In genomic region chrX:7708942-7709707, dm6 we compare ENCODE assay signal across 1 fruit fly cellular context.
A peak's percentile ranks its signal among the peaks of the same experiment; 100 is the strongest.
TF ChIP-seq lines count a peak whose summit lies in the region.

TSS of gene CHES-1-like (minus strand) at chrX:7709385.

TF ChIP-seq in whole organism, embryonic, 481 proteins besides CTCF, POLR2A, EP300 and RAD21 (continued from another document and continues in another):
- TF ChIP-seq Myb (GFP tag; optimal IDR thresholded peaks at IDR 0.05; lab: Kevin White, UChicago) (peak; percentile 83), CG13894 (tag; optimal IDR thresholded peaks at IDR 0.05; lab: Kevin White, UChicago) (peak; percentile 67), CG1792 (GFP tag; optimal IDR thresholded peaks at IDR 0.05; lab: Kevin White, UChicago) (peak; percentile 77), p53 (GFP tag; optimal IDR thresholded peaks at IDR 0.05; lab: Kevin White, UChicago) (peak; percentile 66), odd (GFP tag; optimal IDR thresholded peaks at IDR 0.05; lab: Kevin White, UChicago) (peak; percentile 85), cad (GFP tag; optimal IDR thresholded peaks at IDR 0.05; lab: Kevin White, UChicago) (no peak), Ssrp (tag; optimal IDR thresholded peaks at IDR 0.05; lab: Kevin White, UChicago) (peak; percentile 90), CG2202 (tag; optimal IDR thresholded peaks at IDR 0.05; lab: Kevin White, UChicago) (peak; percentile 74), Sox100B (GFP tag; optimal IDR thresholded peaks at IDR 0.05; lab: Kevin White, UChicago) (peak; percentile 96), CG15696 (tag; optimal IDR thresholded peaks at IDR 0.05; lab: Kevin White, UChicago) (peak; percentile 68), ac (GFP tag; optimal IDR thresholded peaks at IDR 0.05; lab: Kevin White, UChicago) (peak; percentile 62), Stat92E (GFP tag; optimal IDR thresholded peaks at IDR 0.05; lab: Kevin White, UChicago) (peak in 2 of 3 experiments; percentile 30 to 55), Nf-YA (GFP tag; IDR thresholded peaks at IDR 0.05; lab: Robert Waterston, UW) (peak; percentile 40), CG4328 (GFP tag; optimal IDR thresholded peaks at IDR 0.05; lab: Kevin White, UChicago) (peak; percentile 85), CG14965 (GFP tag; optimal IDR thresholded peaks at IDR 0.05; lab: Kevin White, UChicago; ENCODE audit: borderline replicate concordance) (peak; percentile 59), knrl (GFP tag; IDR thresholded peaks at IDR 0.05; lab: Robert Waterston, UW; ENCODE audit: partially characterized antibody) (peak; percentile 61; the same call in 2 of the 3 replicates), CG13296 (GFP tag; optimal IDR thresholded peaks at IDR 0.05; lab: Kevin White, UChicago) (peak; percentile 88), CG15011 (GFP tag; optimal IDR thresholded peaks at IDR 0.05; lab: Kevin White, UChicago) (peak; percentile 85), CG12155 (GFP tag; optimal IDR thresholded peaks at IDR 0.05; lab: Kevin White, UChicago) (peak; percentile 82), CG7372 (GFP tag; IDR thresholded peaks at IDR 0.05; lab: Robert Waterston, UW) (peak; percentile 72; the same call in 1 of the 2 replicates), CG18599 (GFP tag; optimal IDR thresholded peaks at IDR 0.05; lab: Kevin White, UChicago) (peak; percentile 88), CG34376 (GFP tag; optimal IDR thresholded peaks at IDR 0.05; lab: Kevin White, UChicago) (peak; percentile 67), CG2875 (GFP tag; optimal IDR thresholded peaks at IDR 0.05; lab: Kevin White, UChicago) (peak; percentile 91), CG10366 (GFP tag; IDR thresholded peaks at IDR 0.05; lab: Robert Waterston, UW) (peak; percentile 60), CG3065 (GFP tag; optimal IDR thresholded peaks at IDR 0.05; lab: Kevin White, UChicago) (peak; percentile 50), bsh (GFP tag; optimal IDR thresholded peaks at IDR 0.05; lab: Kevin White, UChicago) (peak; percentile 84 to 87), NC2β (GFP tag; optimal IDR thresholded peaks at IDR 0.05; lab: Kevin White, UChicago) (peak; percentile 77), E2f1 (GFP tag; IDR thresholded peaks at IDR 0.05; lab: Robert Waterston, UW) (peak; percentile 71), CG32772 (GFP tag; IDR thresholded peaks at IDR 0.05; lab: Robert Waterston, UW) (peak; percentile 72), sr (GFP tag; IDR thresholded peaks at IDR 0.05; lab: Robert Waterston, UW) (peak; percentile 40; the same call in 2 of the 3 replicates), lov (optimal IDR thresholded peaks at IDR 0.05; lab: Kevin White, UChicago) (no peak), lov (GFP tag; IDR thresholded peaks at IDR 0.05; lab: Robert Waterston, UW) (peak; percentile 74; the same call in 1 of the 3 replicates), CG15073 (GFP tag; optimal IDR thresholded peaks at IDR 0.05; lab: Kevin White, UChicago) (peak; percentile 46), CG5245 (GFP tag; optimal IDR thresholded peaks at IDR 0.05; lab: Kevin White, UChicago) (peak; percentile 79), Doc3 (GFP tag; IDR thresholded peaks at IDR 0.05; lab: Robert Waterston, UW; ENCODE audit: partially characterized antibody) (no peak), CG9727 (GFP tag; optimal IDR thresholded peaks at IDR 0.05; lab: Kevin White, UChicago) (peak; percentile 94), rib (GFP tag; IDR thresholded peaks at IDR 0.05; lab: Robert Waterston, UW) (no peak), stc (GFP tag; IDR thresholded peaks at IDR 0.05; lab: Robert Waterston, UW) (peak; percentile 70), HLH4C (GFP tag; IDR thresholded peaks at IDR 0.05; lab: Robert Waterston, UW; ENCODE audit: partially characterized antibody) (peak; percentile 39; the same call in 1 of the 3 replicates), CG11456 (GFP tag; IDR thresholded peaks at IDR 0.05; lab: Robert Waterston, UW) (peak; percentile 71; the same call in 2 of the 3 replicates), CG4282 (GFP tag; optimal IDR thresholded peaks at IDR 0.05; lab: Kevin White, UChicago) (peak; percentile 84), Mad (GFP tag; optimal IDR thresholded peaks at IDR 0.05; lab: Kevin White, UChicago) (peak; percentile 87), pan (optimal IDR thresholded peaks at IDR 0.05; lab: Kevin White, UChicago) (no peak), pan (GFP tag; optimal IDR thresholded peaks at IDR 0.05 in 1 of 2, IDR thresholded peaks at IDR 0.05 in 1 of 2) (peak in 1 of 2 experiments; percentile 80), CG11723 (GFP tag; optimal IDR thresholded peaks at IDR 0.05; lab: Kevin White, UChicago) (peak; percentile 89), cg (GFP tag; optimal IDR thresholded peaks at IDR 0.05; lab: Kevin White, UChicago) (no peak), Bgb (GFP tag; IDR thresholded peaks at IDR 0.05; lab: Robert Waterston, UW; ENCODE audit: partially characterized antibody) (no peak), Hr78 (GFP tag; optimal IDR thresholded peaks at IDR 0.05; lab: Kevin White, UChicago) (peak in 1 of 2 experiments; percentile 91), gem (tag; optimal IDR thresholded peaks at IDR 0.05; lab: Kevin White, UChicago) (peak; percentile 94), ranshi (GFP tag; IDR thresholded peaks at IDR 0.05; lab: Robert Waterston, UW) (peak; percentile 48; the same call in 1 of the 2 replicates), h (optimal IDR thresholded peaks at IDR 0.05; lab: Kevin White, UChicago) (no peak), Bteb2 (GFP tag; optimal IDR thresholded peaks at IDR 0.05; lab: Kevin White, UChicago) (peak; percentile 93), BtbVII (GFP tag; optimal IDR thresholded peaks at IDR 0.05; lab: Kevin White, UChicago) (peak; percentile 94), wor (GFP tag; IDR thresholded peaks at IDR 0.05; lab: Robert Waterston, UW) (peak; percentile 82), CG12391 (tag; optimal IDR thresholded peaks at IDR 0.05; lab: Kevin White, UChicago) (peak; percentile 89), lilli (GFP tag; optimal IDR thresholded peaks at IDR 0.05; lab: Kevin White, UChicago) (peak; percentile 92), CG11093 (GFP tag; IDR thresholded peaks at IDR 0.05; lab: Robert Waterston, UW) (peak; percentile 77; the same call in 2 of the 3 replicates), az2 (GFP tag; optimal IDR thresholded peaks at IDR 0.05; lab: Kevin White, UChicago) (peak; percentile 88), CG18011 (GFP tag; optimal IDR thresholded peaks at IDR 0.05; lab: Kevin White, UChicago) (peak; percentile 72), dati (GFP tag; IDR thresholded peaks at IDR 0.05; lab: Robert Waterston, UW) (peak; percentile 35; the same call in 1 of the 2 replicates), CG1603 (tag; optimal IDR thresholded peaks at IDR 0.05; lab: Kevin White, UChicago) (peak; percentile 55), Scr (GFP tag; IDR thresholded peaks at IDR 0.05; lab: Robert Waterston, UW; ENCODE audit: partially characterized antibody) (0 out of 2 replicates have a peak, but pooled peaks have one; percentile 25), CG4854 (GFP tag; optimal IDR thresholded peaks at IDR 0.05; lab: Kevin White, UChicago) (peak; percentile 70), ab (GFP tag; optimal IDR thresholded peaks at IDR 0.05; lab: Kevin White, UChicago) (peak; percentile 84), Hmr (GFP tag; optimal IDR thresholded peaks at IDR 0.05; lab: Kevin White, UChicago) (peak; percentile 91), psq (GFP tag; optimal IDR thresholded peaks at IDR 0.05; lab: Kevin White, UChicago) (peak; percentile 55), caup (GFP tag; optimal IDR thresholded peaks at IDR 0.05; lab: Kevin White, UChicago; ENCODE audit: severe bottlenecking) (peak; percentile 85), CG1024 (GFP tag; IDR thresholded peaks at IDR 0.05; lab: Robert Waterston, UW) (no peak), croc (GFP tag; conservative IDR thresholded peaks at IDR 0.05; lab: Robert Waterston, UW) (peak; percentile 84), fu2 (GFP tag; optimal IDR thresholded peaks at IDR 0.05; lab: Kevin White, UChicago) (peak; percentile 85), NFAT (GFP tag; IDR thresholded peaks at IDR 0.05; lab: Robert Waterston, UW) (peak; percentile 47; the same call in 1 of the 2 replicates), hb (GFP tag; IDR thresholded peaks at IDR 0.05; lab: Robert Waterston, UW; ENCODE audit: partially characterized antibody) (peak; percentile 54; the same call in 1 of the 3 replicates), CG14667 (GFP tag; IDR thresholded peaks at IDR 0.05; lab: Robert Waterston, UW) (peak; percentile 69), CG3838 (GFP tag; optimal IDR thresholded peaks at IDR 0.05; lab: Kevin White, UChicago) (peak; percentile 63), CG12236 (GFP tag; optimal IDR thresholded peaks at IDR 0.05; lab: Kevin White, UChicago) (peak; percentile 89), otp (GFP tag; IDR thresholded peaks at IDR 0.05; lab: Robert Waterston, UW) (peak; percentile 42; the same call in 1 of the 3 replicates), zen (tag; optimal IDR thresholded peaks at IDR 0.05; lab: Kevin White, UChicago) (peak; percentile 69), Dek (tag; optimal IDR thresholded peaks at IDR 0.05; lab: Kevin White, UChicago) (peak; percentile 86), luna (GFP tag; optimal IDR thresholded peaks at IDR 0.05; lab: Kevin White, UChicago) (peak; percentile 67), inv (GFP tag; IDR thresholded peaks at IDR 0.05; lab: Robert Waterston, UW; ENCODE audit: partially characterized antibody) (peak; percentile 21; the same call in 1 of the 2 replicates), Mes4 (GFP tag; optimal IDR thresholded peaks at IDR 0.05; lab: Kevin White, UChicago) (peak; percentile 89), gsb (GFP tag; IDR thresholded peaks at IDR 0.05; lab: Robert Waterston, UW) (peak; percentile 37), CG12744 (GFP tag; optimal IDR thresholded peaks at IDR 0.05; lab: Kevin White, UChicago) (peak; percentile 80), vvl (GFP tag; IDR thresholded peaks at IDR 0.05; lab: Robert Waterston, UW) (peak; percentile 83), unpg (GFP tag; optimal IDR thresholded peaks at IDR 0.05; lab: Kevin White, UChicago) (peak; percentile 82), chinmo (GFP tag; IDR thresholded peaks at IDR 0.05; lab: Robert Waterston, UW; ENCODE audit: partially characterized antibody) (peak; percentile 58; the same call in 2 of the 4 replicates), NfI (GFP tag; optimal IDR thresholded peaks at IDR 0.05; lab: Kevin White, UChicago) (peak; percentile 86), C15 (GFP tag; IDR thresholded peaks at IDR 0.05; lab: Robert Waterston, UW) (no peak), gfzf (GFP tag; optimal IDR thresholded peaks at IDR 0.05; lab: Kevin White, UChicago) (no peak), CG6654 (GFP tag; optimal IDR thresholded peaks at IDR 0.05; lab: Kevin White, UChicago) (peak; percentile 79), CG11398 (GFP tag; optimal IDR thresholded peaks at IDR 0.05; lab: Kevin White, UChicago) (peak; percentile 88), Camta (GFP tag; optimal IDR thresholded peaks at IDR 0.05; lab: Kevin White, UChicago) (peak; percentile 94), gsb-n (tag; optimal IDR thresholded peaks at IDR 0.05; lab: Kevin White, UChicago) (peak; percentile 81), CG9609 (GFP tag; optimal IDR thresholded peaks at IDR 0.05; lab: Kevin White, UChicago) (peak; percentile 89), mam (GFP tag; optimal IDR thresholded peaks at IDR 0.05; lab: Kevin White, UChicago) (peak; percentile 87), CG6765 (GFP tag; optimal IDR thresholded peaks at IDR 0.05; lab: Kevin White, UChicago) (peak; percentile 80), nau (GFP tag; optimal IDR thresholded peaks at IDR 0.05; lab: Kevin White, UChicago) (peak; percentile 91), H15 (GFP tag; IDR thresholded peaks at IDR 0.05; lab: Robert Waterston, UW) (peak; percentile 78; the same call in 2 of the 3 replicates), Ets65A (GFP tag; lab: Kevin White, UChicago) (peak; percentile 97), Dbx (GFP tag; IDR thresholded peaks at IDR 0.05; lab: Robert Waterston, UW) (peak; percentile 77), sima (GFP tag; optimal IDR thresholded peaks at IDR 0.05; lab: Kevin White, UChicago) (peak; percentile 48), jigr1 (GFP tag; IDR thresholded peaks at IDR 0.05; lab: Robert Waterston, UW) (peak; percentile 79; the same call in 2 of the 3 replicates), Six4 (GFP tag; optimal IDR thresholded peaks at IDR 0.05; lab: Kevin White, UChicago) (peak; percentile 89), Dip2 (GFP tag; IDR thresholded peaks at IDR 0.05; lab: Robert Waterston, UW) (0 out of 2 replicates have a peak, but pooled peaks have one; percentile 10), HmgZ (tag; optimal IDR thresholded peaks at IDR 0.05; lab: Kevin White, UChicago) (peak; percentile 79), CG11560 (tag; IDR thresholded peaks at IDR 0.05; lab: Robert Waterston, UW) (peak; percentile 78), sim (GFP tag; IDR thresholded peaks at IDR 0.05; lab: Robert Waterston, UW) (peak; percentile 60; the same call in 1 of the 2 replicates), cas (GFP tag; IDR thresholded peaks at IDR 0.05; lab: Robert Waterston, UW) (0 out of 2 replicates have a peak, but pooled peaks have one; percentile 40), hbn (GFP tag; IDR thresholded peaks at IDR 0.05; lab: Robert Waterston, UW; ENCODE audit: partially characterized antibody) (no peak), insv (GFP tag; optimal IDR thresholded peaks at IDR 0.05; lab: Kevin White, UChicago) (peak; percentile 1 to 59), nerfin-1 (tag; optimal IDR thresholded peaks at IDR 0.05; lab: Kevin White, UChicago) (peak; percentile 85), corto (GFP tag; optimal IDR thresholded peaks at IDR 0.05; lab: Kevin White, UChicago) (peak; percentile 40), CG12219 (GFP tag; optimal IDR thresholded peaks at IDR 0.05; lab: Kevin White, UChicago) (peak; percentile 87), Atf6 (GFP tag; IDR thresholded peaks at IDR 0.05; lab: Robert Waterston, UW) (peak; percentile 83), tll (GFP tag; optimal IDR thresholded peaks at IDR 0.05; lab: Kevin White, UChicago) (no peak), Lim3 (GFP tag; IDR thresholded peaks at IDR 0.05; lab: Robert Waterston, UW) (peak; percentile 46), wdn (GFP tag; IDR thresholded peaks at IDR 0.05; lab: Robert Waterston, UW) (peak; percentile 67), CG4404 (GFP tag; IDR thresholded peaks at IDR 0.05; lab: Robert Waterston, UW) (peak; percentile 66), B-H1 (GFP tag; IDR thresholded peaks at IDR 0.05; lab: Robert Waterston, UW) (peak; percentile 68), CG43689 (GFP tag; IDR thresholded peaks at IDR 0.05; lab: Robert Waterston, UW) (no peak), cwo (GFP tag; optimal IDR thresholded peaks at IDR 0.05; lab: Kevin White, UChicago) (peak; percentile 90), kah (GFP tag; optimal IDR thresholded peaks at IDR 0.05; lab: Kevin White, UChicago) (peak; percentile 82), Fer3 (tag; optimal IDR thresholded peaks at IDR 0.05; lab: Kevin White, UChicago) (peak; percentile 70), ci (GFP tag; IDR thresholded peaks at IDR 0.05; lab: Robert Waterston, UW) (peak; percentile 80; the same call in 2 of the 3 replicates), tin (GFP tag; optimal IDR thresholded peaks at IDR 0.05; lab: Kevin White, UChicago) (peak; percentile 87)
